Fruit fly (Drosophila melanogaster) whole organism, embryonic: Measurements from ENCODE around the gene Pex14.

ENCODE experiments used
- Antp ChIP-seq: fragments of 200-800 bp; sonication (Bioruptor generic); optimal IDR thresholded peaks from 3 replicates; lab custom pipeline; 2016; ENCODE audit warnings: missing biosample characterization, missing genetic modification characterization
- BtbVII ChIP-seq: fragments of 200-800 bp; sonication (Bioruptor generic); optimal IDR thresholded peaks from 3 replicates; lab custom pipeline; 2017; ENCODE audit warnings: missing biosample characterization, mild to moderate bottlenecking, missing genetic modification characterization
- C15 ChIP-seq: fragments of 200-800 bp; sonication (Bioruptor generic); IDR thresholded peaks from 3 replicates; pipeline ENCODE4 v1.3.6; 2022; ENCODE audit warnings: missing biosample characterization, missing genetic modification characterization
- CG11247 ChIP-seq: fragments of 200-800 bp; sonication (Bioruptor generic); IDR thresholded peaks from 2 replicates; pipeline ENCODE4 v1.3.6; 2022; ENCODE audit warnings: missing biosample characterization, missing genetic modification characterization
- CG11695 ChIP-seq: fragments of 200-800 bp; sonication (Bioruptor generic); IDR thresholded peaks from 3 replicates; pipeline ENCODE4 v1.3.6; 2022; ENCODE audit warnings: missing biosample characterization, missing genetic modification characterization
- CG12071 ChIP-seq: fragments of 200-800 bp; sonication (Bioruptor generic); optimal IDR thresholded peaks from 3 replicates; lab custom pipeline; 2018; ENCODE audit warnings: missing biosample characterization, mild to moderate bottlenecking, missing genetic modification characterization
- CG13287 ChIP-seq: fragments of 200-800 bp; sonication (Bioruptor generic); IDR thresholded peaks from 2 replicates; pipeline ENCODE4 v1.3.6; 2022; ENCODE audit warnings: missing biosample characterization, missing genetic modification characterization; ENCODE audit not compliant: partially characterized antibody
- CG15696 ChIP-seq: fragments of 200-800 bp; sonication (Bioruptor generic); optimal IDR thresholded peaks from 2 replicates; lab custom pipeline; 2019; ENCODE audit warnings: missing biosample characterization, mild to moderate bottlenecking, missing genetic modification characterization, moderate library complexity
- CG1602 ChIP-seq: fragments of 200-800 bp; sonication (Bioruptor generic); optimal IDR thresholded peaks from 3 replicates; lab custom pipeline; 2016; ENCODE audit warnings: missing biosample characterization, missing genetic modification characterization
- CG16779 ChIP-seq: fragments of 200-800 bp; sonication (Bioruptor generic); IDR thresholded peaks from 2 replicates; pipeline ENCODE4 v1.3.6; 2022; ENCODE audit warnings: missing biosample characterization, missing genetic modification characterization
- CG16815 ChIP-seq: fragments of 200-800 bp; sonication (Bioruptor generic); optimal IDR thresholded peaks from 3 replicates; lab custom pipeline; 2017; ENCODE audit warnings: missing biosample characterization, mild to moderate bottlenecking, missing genetic modification characterization
- CG16863 ChIP-seq: fragments of 200-800 bp; sonication (Bioruptor generic); optimal IDR thresholded peaks from 3 replicates; lab custom pipeline; 2016; ENCODE audit warnings: missing biosample characterization, missing genetic modification characterization
- CG18764 ChIP-seq: fragments of 200-800 bp; sonication (Bioruptor generic); optimal IDR thresholded peaks from 3 replicates; lab custom pipeline; 2016; ENCODE audit warnings: missing biosample characterization, missing genetic modification characterization
- CG2116 ChIP-seq: fragments of 200-800 bp; sonication (Bioruptor generic); optimal IDR thresholded peaks from 3 replicates; lab custom pipeline; 2018; ENCODE audit warnings: missing biosample characterization, mild to moderate bottlenecking, missing genetic modification characterization
- CG2199 ChIP-seq: fragments of 200-800 bp; sonication (Bioruptor generic); IDR thresholded peaks from 3 replicates; pipeline ENCODE4 v1.3.6; 2022; ENCODE audit warnings: missing biosample characterization, missing genetic modification characterization
- CG34224 ChIP-seq: fragments of 200-800 bp; sonication (Bioruptor generic); IDR thresholded peaks from 3 replicates; pipeline ENCODE4 v1.3.6; 2022; ENCODE audit warnings: missing biosample characterization, missing genetic modification characterization; ENCODE audit not compliant: partially characterized antibody
- CG34422 ChIP-seq: fragments of 200-800 bp; sonication (Bioruptor generic); IDR thresholded peaks from 3 replicates; pipeline ENCODE4 v1.3.6; 2022; ENCODE audit warnings: missing biosample characterization, missing genetic modification characterization
- CG4707 ChIP-seq: fragments of 200-800 bp; sonication (Bioruptor generic); optimal IDR thresholded peaks from 2 replicates; lab custom pipeline; 2018; ENCODE audit warnings: missing biosample characterization, mild to moderate bottlenecking, missing genetic modification characterization, moderate library complexity
- CG6854 ChIP-seq: fragments of 200-800 bp; sonication (Bioruptor generic); optimal IDR thresholded peaks from 3 replicates; lab custom pipeline; 2017; ENCODE audit warnings: missing biosample characterization, mild to moderate bottlenecking, missing genetic modification characterization
- CG7372 ChIP-seq: fragments of 200-800 bp; sonication (Bioruptor generic); IDR thresholded peaks from 2 replicates; pipeline ENCODE4 v1.3.6; 2022; ENCODE audit warnings: missing biosample characterization, missing genetic modification characterization
- CG7928 ChIP-seq: fragments of 200-800 bp; sonication (Bioruptor generic); optimal IDR thresholded peaks from 2 replicates; lab custom pipeline; 2017; ENCODE audit warnings: missing biosample characterization, mild to moderate bottlenecking, missing genetic modification characterization
- CG8478 ChIP-seq: fragments of >200 bp; optimal IDR thresholded peaks from 2 replicates; lab custom pipeline; 2018
- CG9932 ChIP-seq: fragments of 200-800 bp; sonication (Bioruptor generic); IDR thresholded peaks from 2 replicates; pipeline ENCODE4 v1.3.6; 2022; ENCODE audit warnings: missing biosample characterization, missing genetic modification characterization
- Camta ChIP-seq: fragments of 200-800 bp; sonication (Bioruptor generic); optimal IDR thresholded peaks from 2 replicates; lab custom pipeline; 2016; ENCODE audit warnings: missing biosample characterization, missing genetic modification characterization
- CkIIα-i1 ChIP-seq: fragments of 200-800 bp; sonication (Bioruptor generic); IDR thresholded peaks from 2 replicates; pipeline ENCODE4 v1.3.6; 2022; ENCODE audit warnings: missing biosample characterization, missing genetic modification characterization
- E2f2 ChIP-seq: fragments of 200-800 bp; sonication (Bioruptor generic); IDR thresholded peaks from 2 replicates; pipeline ENCODE4 v1.3.6; 2022; ENCODE audit warnings: missing biosample characterization, missing genetic modification characterization
- ERR ChIP-seq: fragments of 200-800 bp; sonication (Bioruptor generic); optimal IDR thresholded peaks from 2 replicates; lab custom pipeline; 2016; ENCODE audit warnings: missing biosample characterization, missing genetic modification characterization
- Elba2 ChIP-seq: fragments of 200-800 bp; sonication (Bioruptor generic); optimal IDR thresholded peaks from 3 replicates; lab custom pipeline; 2016; ENCODE audit warnings: missing biosample characterization, missing genetic modification characterization
- Hey ChIP-seq: fragments of 200-800 bp; sonication (Bioruptor generic); optimal IDR thresholded peaks from 3 replicates; lab custom pipeline; 2018; ENCODE audit warnings: missing biosample characterization, mild to moderate bottlenecking, missing genetic modification characterization
- Hmx ChIP-seq: fragments of 200-800 bp; sonication (Bioruptor generic); optimal IDR thresholded peaks from 2 replicates; lab custom pipeline; 2016; ENCODE audit warnings: missing biosample characterization, missing genetic modification characterization
- Kr ChIP-seq: fragments of 200-800 bp; sonication (Bioruptor generic); optimal IDR thresholded peaks from 2 replicates; lab custom pipeline; 2017; ENCODE audit warnings: missing biosample characterization, mild to moderate bottlenecking, missing genetic modification characterization
- Mes4 ChIP-seq: fragments of 200-800 bp; sonication (Bioruptor generic); optimal IDR thresholded peaks from 2 replicates; lab custom pipeline; 2016; ENCODE audit warnings: missing biosample characterization, missing genetic modification characterization
- Nf-YA ChIP-seq: fragments of 200-800 bp; sonication (Bioruptor generic); IDR thresholded peaks from 2 replicates; pipeline ENCODE4 v1.3.6; 2022; ENCODE audit warnings: missing biosample characterization, missing genetic modification characterization
- NfI ChIP-seq: fragments of 200-800 bp; sonication (Bioruptor generic); optimal IDR thresholded peaks from 3 replicates; lab custom pipeline; 2018; ENCODE audit warnings: missing biosample characterization, mild to moderate bottlenecking, missing genetic modification characterization, moderate library complexity
- ash1 ChIP-seq: fragments of 200-800 bp; sonication (Bioruptor generic); optimal IDR thresholded peaks from 2 replicates; lab custom pipeline; 2018; ENCODE audit warnings: missing biosample characterization, mild to moderate bottlenecking, missing genetic modification characterization
- ato ChIP-seq: fragments of 200-800 bp; sonication (Bioruptor generic); IDR thresholded peaks from 2 replicates; pipeline ENCODE4 v1.3.6; 2022; ENCODE audit warnings: missing biosample characterization, missing genetic modification characterization; ENCODE audit not compliant: partially characterized antibody
- cato ChIP-seq: fragments of 200-800 bp; sonication (Bioruptor generic); optimal IDR thresholded peaks from 2 replicates; lab custom pipeline; 2016; ENCODE audit warnings: missing biosample characterization, missing genetic modification characterization, borderline replicate concordance
- da ChIP-seq: fragments of 200-800 bp; sonication (Bioruptor generic); optimal IDR thresholded peaks from 2 replicates; lab custom pipeline; 2016; ENCODE audit warnings: missing biosample characterization, missing genetic modification characterization
- fd102C ChIP-seq: fragments of 200-800 bp; sonication (Bioruptor generic); optimal IDR thresholded peaks from 2 replicates; lab custom pipeline; 2018; ENCODE audit warnings: missing biosample characterization, mild to moderate bottlenecking, missing genetic modification characterization, moderate library complexity
- fru ChIP-seq: fragments of >200 bp; optimal IDR thresholded peaks from 2 replicates; lab custom pipeline; 2017
- gce ChIP-seq: fragments of 200-800 bp; sonication (Bioruptor generic); IDR thresholded peaks from 3 replicates; pipeline ENCODE4 v1.3.6; 2022; ENCODE audit warnings: missing biosample characterization, missing genetic modification characterization
- gcm ChIP-seq: fragments of 200-800 bp; sonication (Bioruptor generic); optimal IDR thresholded peaks from 2 replicates; lab custom pipeline; 2019; ENCODE audit warnings: missing biosample characterization, mild to moderate bottlenecking, missing genetic modification characterization, moderate library complexity
- grau ChIP-seq: fragments of 200-800 bp; optimal IDR thresholded peaks from 3 replicates; lab custom pipeline; 2019; ENCODE audit warnings: missing biosample characterization, mild to moderate bottlenecking, missing genetic modification characterization, moderate library complexity
- h ChIP-seq: fragments of >200 bp; optimal IDR thresholded peaks from 2 replicates; lab custom pipeline; 2017
- klu ChIP-seq: fragments of 200-800 bp; sonication (Bioruptor generic); IDR thresholded peaks from 2 replicates; pipeline ENCODE4 v1.3.6; 2022; ENCODE audit warnings: missing biosample characterization, missing genetic modification characterization
- lbe ChIP-seq: fragments of 200-800 bp; sonication (Bioruptor generic); optimal IDR thresholded peaks from 2 replicates; lab custom pipeline; 2016; ENCODE audit warnings: missing biosample characterization, mild to moderate bottlenecking, missing genetic modification characterization
- lilli ChIP-seq: fragments of 200-800 bp; sonication (Bioruptor generic); optimal IDR thresholded peaks from 3 replicates; lab custom pipeline; 2016; ENCODE audit warnings: missing biosample characterization, missing genetic modification characterization
- maf-S ChIP-seq: fragments of 200-800 bp; sonication (Bioruptor generic); optimal IDR thresholded peaks from 2 replicates; lab custom pipeline; 2016; ENCODE audit warnings: missing biosample characterization, missing genetic modification characterization
- nmo ChIP-seq: fragments of 200-800 bp; sonication (Bioruptor generic); optimal IDR thresholded peaks from 2 replicates; lab custom pipeline; 2018; ENCODE audit warnings: missing biosample characterization, mild to moderate bottlenecking, missing genetic modification characterization, moderate library complexity
- pnt ChIP-seq: fragments of 200-800 bp; sonication (Bioruptor generic); optimal IDR thresholded peaks from 3 replicates; lab custom pipeline; 2016; ENCODE audit warnings: missing biosample characterization, missing genetic modification characterization
- sens ChIP-seq: fragments of 200-800 bp; sonication (Bioruptor generic); peaks from one replicate; lab custom pipeline; 2016; ENCODE audit warnings: missing biosample characterization, missing genetic modification characterization
- trem ChIP-seq: fragments of 200-800 bp; optimal IDR thresholded peaks from 3 replicates; lab custom pipeline; 2019; ENCODE audit warnings: missing biosample characterization, mild to moderate bottlenecking, missing genetic modification characterization, moderate library complexity

The Pex14 gene

DNA sequence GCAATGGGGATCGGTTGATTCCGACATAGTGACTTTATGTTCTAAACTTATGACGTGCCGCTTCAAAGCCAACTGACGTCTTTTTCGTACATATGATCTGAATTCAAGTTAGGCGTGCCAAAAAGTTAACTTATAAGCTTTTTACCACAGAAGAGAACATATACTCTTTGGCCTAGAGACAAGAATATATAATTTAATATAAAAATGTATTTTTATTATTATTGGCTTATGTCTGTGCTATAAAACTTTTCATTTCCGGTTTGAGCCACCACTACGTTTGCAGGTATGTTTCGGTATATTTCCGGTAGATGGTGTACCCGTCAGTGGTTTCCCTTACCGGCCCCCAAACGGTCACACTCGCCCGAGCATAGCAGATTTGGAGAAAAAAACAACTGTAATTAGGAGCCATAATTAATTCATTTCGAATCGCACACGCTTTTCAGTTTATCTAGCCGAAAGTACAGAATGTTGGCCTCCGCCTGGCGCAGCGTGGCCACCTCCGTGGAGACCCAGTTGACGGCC, 19.8 kb downstream of the Pex14 start, which contains the start of the genes CG3698 and tzn (continued):
- TF ChIP-seq CG12071 (GFP tag; lab: Kevin White, UChicago) = peak; percentile 91
- TF ChIP-seq grau (tag; lab: Kevin White, UChicago) = peak; percentile 84
- TF ChIP-seq CG11695 (GFP tag; lab: Robert Waterston, UW) = peak; percentile 76
- peak; percentile 95 for TF ChIP-seq fd102C (GFP tag; lab: Kevin White, UChicago)
- peak; percentile 91 for TF ChIP-seq cato (GFP tag; lab: Kevin White, UChicago)
- no peak for TF ChIP-seq CG34224
- no peak for TF ChIP-seq ato (GFP tag; lab: Robert Waterston, UW)
- peak; percentile 97 for TF ChIP-seq CG2199 (GFP tag; lab: Robert Waterston, UW)
- peak; percentile 86; the same call in 1 of the 2 replicates for TF ChIP-seq CG9932 (GFP tag; lab: Robert Waterston, UW)
- peak; percentile 86 for TF ChIP-seq CkIIα-i1 (GFP tag; lab: Robert Waterston, UW)
- TF ChIP-seq gce (GFP tag; lab: Robert Waterston, UW) = peak; percentile 93
- peak; percentile 81 for TF ChIP-seq Kr (GFP tag; lab: Kevin White, UChicago)
- peak; percentile 87 for TF ChIP-seq Camta (GFP tag; lab: Kevin White, UChicago)
- peak; percentile 90 for TF ChIP-seq gcm (GFP tag; lab: Kevin White, UChicago)
- peak; percentile 98 for TF ChIP-seq NfI (GFP tag; lab: Kevin White, UChicago)
- TF ChIP-seq CG13287 (GFP tag; lab: Robert Waterston, UW) = peak; percentile 43; the same call in 1 of the 2 replicates
- peak; percentile 83 for TF ChIP-seq maf-S (GFP tag; lab: Kevin White, UChicago)
- TF ChIP-seq h (lab: Kevin White, UChicago) = no peak
- TF ChIP-seq Nf-YA (GFP tag; lab: Robert Waterston, UW) = peak; percentile 89
- TF ChIP-seq CG8478 (lab: Kevin White, UChicago) = no peak
- peak; percentile 69 for TF ChIP-seq Antp (GFP tag; lab: Kevin White, UChicago)
- TF ChIP-seq da (GFP tag; lab: Kevin White, UChicago) = peak; percentile 72
- peak; percentile 72 for TF ChIP-seq CG16863 (GFP tag; lab: Kevin White, UChicago)
- peak; percentile 89 for TF ChIP-seq BtbVII (GFP tag; lab: Kevin White, UChicago)
- peak; percentile 96 for TF ChIP-seq ash1
- TF ChIP-seq CG11247 = peak; percentile 91
- peak; percentile 94 for TF ChIP-seq CG7372 (GFP tag; lab: Robert Waterston, UW)
- no peak for TF ChIP-seq fru (lab: Kevin White, UChicago)
- no peak for TF ChIP-seq lbe (GFP tag; lab: Kevin White, UChicago)
- no peak for TF ChIP-seq Hmx
- TF ChIP-seq Hey (tag; lab: Kevin White, UChicago) = peak; percentile 84
- peak; percentile 80 for TF ChIP-seq klu (GFP tag; lab: Robert Waterston, UW)
- TF ChIP-seq CG16815 (GFP tag; lab: Kevin White, UChicago) = peak; percentile 87
- peak; percentile 76 for TF ChIP-seq CG7928 (GFP tag; lab: Kevin White, UChicago)
- TF ChIP-seq CG18764 = peak; percentile 94
- peak; percentile 90 for TF ChIP-seq CG2116 (GFP tag; lab: Kevin White, UChicago)
- TF ChIP-seq CG16779 (GFP tag; lab: Robert Waterston, UW) = peak; percentile 84
- peak; percentile 46 for TF ChIP-seq ERR (GFP tag; lab: Kevin White, UChicago)
- peak; percentile 72 for TF ChIP-seq CG15696
- peak; percentile 95 for TF ChIP-seq CG34422 (GFP tag; lab: Robert Waterston, UW)
- peak; percentile 92 for TF ChIP-seq sens (GFP tag; lab: Kevin White, UChicago)
- peak; percentile 82 for TF ChIP-seq Mes4 (GFP tag; lab: Kevin White, UChicago)
- TF ChIP-seq lilli (GFP tag; lab: Kevin White, UChicago) = peak; percentile 77
- TF ChIP-seq CG1602 (GFP tag; lab: Kevin White, UChicago) = peak; percentile 82
- peak; percentile 88 for TF ChIP-seq CG4707 (GFP tag; lab: Kevin White, UChicago)
- TF ChIP-seq C15 (GFP tag; lab: Robert Waterston, UW) = peak; percentile 92
- TF ChIP-seq CG6854 (GFP tag; lab: Kevin White, UChicago) = peak; percentile 88
- TF ChIP-seq E2f2 (GFP tag; lab: Robert Waterston, UW) = peak; percentile 74
- peak; percentile 90 for TF ChIP-seq trem (tag; lab: Kevin White, UChicago)
- peak; percentile 91 for TF ChIP-seq nmo (GFP tag; lab: Kevin White, UChicago)
- TF ChIP-seq Elba2 (GFP tag; lab: Kevin White, UChicago) = peak; percentile 57
- peak; percentile 35 for TF ChIP-seq pnt (GFP tag; lab: Kevin White, UChicago)
